Worm (Caenorhabditis elegans) whole organism, L4 larva: ENCODE results near the gene F55C12.4.

ENCODE experiments used
- F10B5.3 ChIP-seq: sonication (generic microtip); optimal IDR thresholded peaks from 2 replicates; lab custom pipeline; 2016; ENCODE audit warnings: mild to moderate bottlenecking, missing genetic modification characterization, missing compliant biosample characterization
- F49E8.2 ChIP-seq: sonication (generic microtip); optimal IDR thresholded peaks from 2 replicates; lab custom pipeline; 2016; ENCODE audit warnings: missing compliant biosample characterization, mild to moderate bottlenecking, missing genetic modification characterization, borderline replicate concordance
- T20F7.1 ChIP-seq: fragments of 200-800 bp; sonication (Bioruptor generic); optimal IDR thresholded peaks from 2 replicates; lab custom pipeline; 2018; ENCODE audit warnings: mild to moderate bottlenecking, missing genetic modification characterization, missing compliant biosample characterization
- T26A8.4 ChIP-seq: fragments of 200-800 bp; sonication (Bioruptor generic); IDR thresholded peaks from 2 replicates; pipeline ENCODE4 v1.3.6; 2022; ENCODE audit warnings: missing genetic modification characterization, missing compliant biosample characterization
- Y5F2A.4 ChIP-seq: fragments of 200-800 bp; sonication (Bioruptor generic); optimal IDR thresholded peaks from 2 replicates; lab custom pipeline; 2018; ENCODE audit warnings: mild to moderate bottlenecking, missing genetic modification characterization, missing compliant biosample characterization
- ZK337.2 ChIP-seq: fragments of 200-800 bp; sonication (Bioruptor generic); IDR thresholded peaks from 2 replicates; pipeline ENCODE4 v1.3.6; 2022; ENCODE audit warnings: missing genetic modification reagents, missing genetic modification characterization, missing compliant biosample characterization
- ZK546.5 ChIP-seq, 2 experiments: sonication (generic microtip); optimal IDR thresholded peaks; 2 replicates each; lab custom pipeline; 2017; ENCODE audit warnings: missing biosample characterization in 2 of 2, missing genetic modification characterization in 2 of 2
- arid-1 ChIP-seq: fragments of 200-800 bp; sonication (Bioruptor generic); conservative IDR thresholded peaks from 2 replicates; pipeline ENCODE4 v1.3.6; 2022; ENCODE audit warnings: missing genetic modification reagents, missing genetic modification characterization, missing compliant biosample characterization
- ceh-20 ChIP-seq: fragments of 200-800 bp; sonication (Bioruptor generic); IDR thresholded peaks from 2 replicates; pipeline ENCODE4 v1.3.6; 2022; ENCODE audit warnings: missing genetic modification reagents, missing genetic modification characterization, missing compliant biosample characterization
- ceh-32 ChIP-seq: sonication (generic microtip); optimal IDR thresholded peaks from 2 replicates; lab custom pipeline; 2016; ENCODE audit warnings: mild to moderate bottlenecking, missing genetic modification characterization, missing compliant biosample characterization; ENCODE audit not compliant: poor library complexity
- ceh-82 ChIP-seq: sonication (generic microtip); optimal IDR thresholded peaks from 2 replicates; lab custom pipeline; 2017; ENCODE audit warnings: missing biosample characterization, missing genetic modification characterization
- cey-2 ChIP-seq: sonication (generic microtip); optimal IDR thresholded peaks from 3 replicates; lab custom pipeline; 2017; ENCODE audit warnings: missing genetic modification characterization, mild to moderate bottlenecking, missing compliant biosample characterization, antibody characterized with exemption, borderline replicate concordance; ENCODE audit not compliant: insufficient read depth
- ctbp-1 ChIP-seq: fragments of 200-800 bp; sonication (Bioruptor generic); IDR thresholded peaks from 2 replicates; pipeline ENCODE4 v1.3.6; 2022; ENCODE audit warnings: missing genetic modification reagents, missing genetic modification characterization, missing compliant biosample characterization
- daf-16 ChIP-seq, 3 experiments: sonication (generic microtip); optimal IDR thresholded peaks; 2 replicates each; lab custom pipeline; 2016 to 2017; ENCODE audit warnings: missing genetic modification characterization in 3 of 3, missing genetic modification reagents in 3 of 3, mild to moderate bottlenecking in 2 of 3, missing compliant biosample characterization in 2 of 3, missing biosample characterization in 1 of 3, moderate library complexity in 1 of 3
- dmd-8 ChIP-seq: fragments of 200-800 bp; sonication (Bioruptor generic); IDR thresholded peaks from 2 replicates; pipeline ENCODE4 v1.3.6; 2022; ENCODE audit warnings: missing genetic modification characterization, missing compliant biosample characterization
- dmd-9 ChIP-seq: fragments of 200-800 bp; sonication (Bioruptor generic); IDR thresholded peaks from 2 replicates; pipeline ENCODE4 v1.3.6; 2022; ENCODE audit warnings: missing genetic modification reagents, missing genetic modification characterization, missing compliant biosample characterization
- dpl-1 ChIP-seq: fragments of 150-350 bp; optimal IDR thresholded peaks from 2 replicates; lab custom pipeline; 2014; ENCODE audit warnings: missing biosample characterization, missing genetic modification reagents, missing genetic modification characterization
- egl-43 ChIP-seq: fragments of 200-800 bp; sonication (Bioruptor generic); IDR thresholded peaks from 2 replicates; pipeline ENCODE4 v1.3.6; 2022; ENCODE audit warnings: missing genetic modification reagents, missing genetic modification characterization, missing compliant biosample characterization
- fkh-10 ChIP-seq: fragments of 150-350 bp; optimal IDR thresholded peaks from 2 replicates; lab custom pipeline; 2014; ENCODE audit warnings: missing biosample characterization, missing genetic modification reagents, missing genetic modification characterization
- fos-1 ChIP-seq: fragments of 150-350 bp; optimal IDR thresholded peaks from 2 replicates; lab custom pipeline; 2014; ENCODE audit warnings: missing biosample characterization, missing genetic modification characterization
- hlh-11 ChIP-seq: fragments of 200-800 bp; sonication (Bioruptor generic); optimal IDR thresholded peaks from 2 replicates; lab custom pipeline; 2018; ENCODE audit warnings: mild to moderate bottlenecking, missing genetic modification characterization, missing compliant biosample characterization
- jun-1 ChIP-seq: fragments of 150-350 bp; optimal IDR thresholded peaks from 2 replicates; lab custom pipeline; 2014; ENCODE audit warnings: missing biosample characterization, missing genetic modification reagents, missing genetic modification characterization
- lin-13 ChIP-seq: fragments of 150-350 bp; optimal IDR thresholded peaks from 2 replicates; lab custom pipeline; 2014; ENCODE audit warnings: missing biosample characterization, missing genetic modification reagents, missing genetic modification characterization
- lin-15B ChIP-seq: fragments of 150-350 bp; sonication (generic microtip); optimal IDR thresholded peaks from 3 replicates; lab custom pipeline; 2014; ENCODE audit warnings: missing biosample characterization, missing genetic modification characterization
- lin-29 ChIP-seq: fragments of 200-800 bp; sonication (Bioruptor generic); IDR thresholded peaks from 2 replicates; pipeline ENCODE4 v1.3.6; 2022; ENCODE audit warnings: missing genetic modification reagents, missing genetic modification characterization, missing compliant biosample characterization
- lsy-2 ChIP-seq, 2 experiments: fragments of 150-350 bp in 1 of 2; sonication (generic microtip) in 1 of 2; optimal IDR thresholded peaks; 2 replicates each; lab custom pipeline; 2014 to 2017; ENCODE audit warnings: missing biosample characterization in 2 of 2, missing genetic modification characterization in 2 of 2
- madf-5 ChIP-seq, 2 experiments: fragments of 200-800 bp; sonication (Bioruptor generic); IDR thresholded peaks; 2 replicates each; pipeline ENCODE4 v1.3.6; 2022; ENCODE audit warnings: missing compliant biosample characterization in 2 of 2, missing genetic modification characterization in 2 of 2
- mdt-29 ChIP-seq: fragments of 200-800 bp; sonication (Bioruptor generic); IDR thresholded peaks from 2 replicates; pipeline ENCODE4 v1.3.6; 2022; ENCODE audit warnings: missing genetic modification reagents, missing genetic modification characterization, missing compliant biosample characterization
- mep-1 ChIP-seq: fragments of 150-350 bp; sonication (generic microtip); optimal IDR thresholded peaks from 3 replicates; lab custom pipeline; 2014; ENCODE audit warnings: missing biosample characterization, missing genetic modification characterization
- mes-2 ChIP-seq: sonication (generic microtip); optimal IDR thresholded peaks from 2 replicates; lab custom pipeline; 2016; ENCODE audit warnings: missing genotype, mild to moderate bottlenecking, missing genetic modification characterization, missing compliant biosample characterization; ENCODE audit not compliant: poor library complexity, severe bottlenecking
- mxl-2 ChIP-seq: fragments of 200-800 bp; sonication (Bioruptor generic); conservative IDR thresholded peaks from 2 replicates; pipeline ENCODE4 v1.3.6; 2022; ENCODE audit warnings: missing genetic modification reagents, missing genetic modification characterization, missing compliant biosample characterization
- mxl-3 ChIP-seq: fragments of 200-800 bp; sonication (Bioruptor generic); optimal IDR thresholded peaks from 2 replicates; lab custom pipeline; 2018; ENCODE audit warnings: mild to moderate bottlenecking, missing genetic modification characterization, missing compliant biosample characterization
- nhr-11 ChIP-seq: fragments of 150-350 bp; optimal IDR thresholded peaks from 2 replicates; lab custom pipeline; 2014; ENCODE audit warnings: missing biosample characterization, missing genetic modification characterization
- nhr-111 ChIP-seq: fragments of 200-800 bp; sonication (Bioruptor generic); optimal IDR thresholded peaks from 2 replicates; lab custom pipeline; 2018; ENCODE audit warnings: mild to moderate bottlenecking, missing genetic modification characterization, missing compliant biosample characterization
- nhr-25 ChIP-seq: sonication (generic microtip); optimal IDR thresholded peaks from 2 replicates; lab custom pipeline; 2017; ENCODE audit warnings: missing genetic modification characterization, mild to moderate bottlenecking, missing compliant biosample characterization, antibody characterized with exemption, moderate library complexity, borderline replicate concordance; ENCODE audit not compliant: insufficient read depth
- nhr-28 ChIP-seq: fragments of 150-350 bp; optimal IDR thresholded peaks from 2 replicates; lab custom pipeline; 2014; ENCODE audit warnings: missing biosample characterization, missing genetic modification characterization
- nhr-41 ChIP-seq: fragments of 200-800 bp; sonication (Bioruptor generic); IDR thresholded peaks from 2 replicates; pipeline ENCODE4 v1.3.6; 2022; ENCODE audit warnings: missing genetic modification reagents, missing genetic modification characterization, missing compliant biosample characterization
- nhr-6 ChIP-seq: fragments of 150-350 bp; optimal IDR thresholded peaks from 2 replicates; lab custom pipeline; 2014; ENCODE audit warnings: missing biosample characterization, missing genetic modification characterization
- php-3 ChIP-seq: fragments of 200-800 bp; sonication (Bioruptor generic); IDR thresholded peaks from 2 replicates; pipeline ENCODE4 v1.3.6; 2022; ENCODE audit warnings: missing genetic modification reagents, missing genetic modification characterization, missing compliant biosample characterization
- pqm-1 ChIP-seq: sonication (generic microtip); optimal IDR thresholded peaks from 2 replicates; lab custom pipeline; 2017; ENCODE audit warnings: missing biosample characterization, missing genetic modification characterization
- rbr-2 ChIP-seq: sonication (generic microtip); optimal IDR thresholded peaks from 2 replicates; lab custom pipeline; 2016; ENCODE audit warnings: missing genotype, missing genetic modification characterization, missing compliant biosample characterization
- saeg-2 ChIP-seq: fragments of 200-800 bp; sonication (Bioruptor generic); IDR thresholded peaks from 2 replicates; pipeline ENCODE4 v1.3.6; 2022; ENCODE audit warnings: missing genetic modification reagents, missing genetic modification characterization, missing compliant biosample characterization
- skn-1 ChIP-seq: fragments of 150-350 bp; optimal IDR thresholded peaks from 2 replicates; lab custom pipeline; 2014; ENCODE audit warnings: missing biosample characterization, missing genetic modification characterization
- snpc-1.2 ChIP-seq: fragments of 200-800 bp; sonication (Bioruptor generic); IDR thresholded peaks from 2 replicates; pipeline ENCODE4 v1.3.6; 2022; ENCODE audit warnings: missing genetic modification reagents, missing genetic modification characterization, missing compliant biosample characterization
- tag-97 ChIP-seq: fragments of 200-800 bp; sonication (Bioruptor generic); IDR thresholded peaks from 2 replicates; pipeline ENCODE4 v1.3.6; 2022; ENCODE audit warnings: missing genetic modification characterization, missing compliant biosample characterization
- tra-1 ChIP-seq: fragments of 200-800 bp; sonication (Bioruptor generic); IDR thresholded peaks from 2 replicates; pipeline ENCODE4 v1.3.6; 2022; ENCODE audit warnings: missing genetic modification reagents, missing genetic modification characterization, missing compliant biosample characterization
- unc-130 ChIP-seq: sonication (generic microtip); optimal IDR thresholded peaks from 2 replicates; lab custom pipeline; 2016; ENCODE audit warnings: missing genetic modification reagents, missing genetic modification characterization, missing compliant biosample characterization
- unc-39 ChIP-seq: sonication (generic microtip); optimal IDR thresholded peaks from 2 replicates; lab custom pipeline; 2017; ENCODE audit warnings: missing biosample characterization, missing genetic modification characterization
- zag-1 ChIP-seq: fragments of 150-350 bp; optimal IDR thresholded peaks from 2 replicates; lab custom pipeline; 2014; ENCODE audit warnings: missing biosample characterization, missing genetic modification characterization
- zfp-3 ChIP-seq: fragments of 200-800 bp; sonication (Bioruptor generic); conservative IDR thresholded peaks from 2 replicates; pipeline ENCODE4 v1.3.6; 2022; ENCODE audit warnings: missing genetic modification reagents, missing genetic modification characterization, missing compliant biosample characterization
- zip-2 ChIP-seq: fragments of 150-350 bp; optimal IDR thresholded peaks from 2 replicates; lab custom pipeline; 2014; ENCODE audit warnings: missing biosample characterization, missing genetic modification characterization
- ztf-11 ChIP-seq: fragments of 150-350 bp; optimal IDR thresholded peaks from 2 replicates; lab custom pipeline; 2014; ENCODE audit warnings: missing biosample characterization, missing genetic modification characterization

Gene F55C12.4

DNA sequence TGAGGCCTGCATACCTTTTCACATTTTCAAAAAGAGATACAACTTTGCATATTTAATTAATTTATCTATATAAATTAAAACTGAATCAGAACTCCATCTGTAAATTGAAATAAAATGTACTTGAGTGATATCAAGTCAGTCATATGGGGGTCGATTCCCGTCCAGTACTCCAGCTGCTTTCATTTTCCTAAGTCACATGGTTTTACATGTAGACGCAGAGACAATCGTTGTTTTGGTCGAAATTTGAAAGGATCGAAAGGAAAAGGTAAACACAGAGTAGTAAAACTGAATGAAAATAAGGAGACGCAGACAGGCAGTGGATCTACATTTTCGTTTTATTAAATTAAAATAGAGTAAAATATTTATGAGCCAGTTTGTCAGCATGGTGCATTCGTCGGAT is 15.9 kb upstream of the F55C12.4 start (continued):
- TF ChIP-seq F49E8.2 (tag; lab: Kevin White, UChicago), result no peak
- TF ChIP-seq dpl-1 (GFP tag; lab: Kevin White, UChicago), result no peak
- TF ChIP-seq skn-1, result no peak
- no peak for TF ChIP-seq Y5F2A.4 (GFP tag; lab: Kevin White, UChicago)
- TF ChIP-seq lsy-2 (tag; optimal IDR thresholded peaks at IDR 0.05; lab: Kevin White, UChicago), result peak in 1 of 2 experiments; percentile 11
- TF ChIP-seq dmd-8 (GFP tag; lab: Robert Waterston, UW), result no peak
- TF ChIP-seq jun-1, result no peak
- TF ChIP-seq F10B5.3, result no peak
- no peak for TF ChIP-seq zfp-3 (GFP tag; lab: Robert Waterston, UW)
- TF ChIP-seq hlh-11 (tag; lab: Kevin White, UChicago), result no peak
- TF ChIP-seq cey-2, result no peak
- no peak for TF ChIP-seq tag-97 (GFP tag; lab: Robert Waterston, UW)
- TF ChIP-seq egl-43 (GFP tag; lab: Robert Waterston, UW), result no peak
- TF ChIP-seq nhr-25 (tag; lab: Kevin White, UChicago), result no peak
- TF ChIP-seq ztf-11 (tag; lab: Kevin White, UChicago), result no peak
- no peak for TF ChIP-seq saeg-2 (GFP tag; lab: Robert Waterston, UW)
- no peak for TF ChIP-seq nhr-111 (GFP tag; lab: Kevin White, UChicago)
- no peak for TF ChIP-seq T26A8.4
- TF ChIP-seq snpc-1.2 (GFP tag; lab: Robert Waterston, UW), result no peak
- no peak for TF ChIP-seq pqm-1 (tag; lab: Kevin White, UChicago)
- TF ChIP-seq zip-2 (tag; lab: Kevin White, UChicago), result no peak
- TF ChIP-seq mdt-29 (GFP tag; lab: Robert Waterston, UW), result no peak
- no peak for TF ChIP-seq fkh-10 (GFP tag; lab: Kevin White, UChicago)
- no peak for TF ChIP-seq ceh-32
- no peak for TF ChIP-seq unc-39 (tag; lab: Kevin White, UChicago)
- no peak for TF ChIP-seq ZK546.5 (tag; optimal IDR thresholded peaks at IDR 0.05; lab: Kevin White, UChicago)
- no peak for TF ChIP-seq mxl-3 (GFP tag; lab: Kevin White, UChicago)
- no peak for TF ChIP-seq daf-16 (GFP tag; optimal IDR thresholded peaks at IDR 0.05; lab: Kevin White, UChicago)
- peak; percentile 49 for TF ChIP-seq daf-16 (tag; optimal IDR thresholded peaks at IDR 0.05; lab: Kevin White, UChicago)
- TF ChIP-seq nhr-6 (tag; lab: Kevin White, UChicago), result no peak
- no peak for TF ChIP-seq ZK337.2 (GFP tag; lab: Robert Waterston, UW)
- no peak for TF ChIP-seq ceh-20 (GFP tag; lab: Robert Waterston, UW)
- TF ChIP-seq madf-5 (GFP tag; IDR thresholded peaks at IDR 0.05; lab: Robert Waterston, UW), result no peak
- peak; percentile 24 for TF ChIP-seq mes-2 (tag; lab: Kevin White, UChicago)
- TF ChIP-seq fos-1 (tag; lab: Kevin White, UChicago), result no peak
- no peak for TF ChIP-seq lin-13 (GFP tag; lab: Kevin White, UChicago)
- no peak for TF ChIP-seq tra-1 (GFP tag; lab: Robert Waterston, UW)
- TF ChIP-seq arid-1 (GFP tag; lab: Robert Waterston, UW), result no peak
- no peak for TF ChIP-seq lin-15B
- peak; percentile 69 for TF ChIP-seq nhr-28 (tag; lab: Kevin White, UChicago)
- no peak for TF ChIP-seq ctbp-1
- no peak for TF ChIP-seq dmd-9 (GFP tag; lab: Robert Waterston, UW)
- no peak for TF ChIP-seq mep-1 (tag; lab: Kevin White, UChicago)
- no peak for TF ChIP-seq rbr-2
- TF ChIP-seq T20F7.1 (GFP tag; lab: Kevin White, UChicago), result no peak
- no peak for TF ChIP-seq lin-29
- no peak for TF ChIP-seq nhr-41 (GFP tag; lab: Robert Waterston, UW)
- TF ChIP-seq zag-1 (tag; lab: Kevin White, UChicago), result no peak
- TF ChIP-seq unc-130 (GFP tag; lab: Kevin White, UChicago), result no peak
- TF ChIP-seq mxl-2 (GFP tag; lab: Robert Waterston, UW), result no peak
- TF ChIP-seq ceh-82 (tag; lab: Kevin White, UChicago), result no peak
- TF ChIP-seq nhr-11 (tag; lab: Kevin White, UChicago), result no peak
- no peak for TF ChIP-seq php-3
